Fruit fly (Drosophila melanogaster) S2 (cell line): ENCODE results near the gene gig.

Experiments
- CG8478 ChIP-seq: fragments of >200 bp; optimal IDR thresholded peaks from 2 replicates; lab custom pipeline; 2018
- CTCF ChIP-seq, 2 experiments: fragments of >200 bp; optimal IDR thresholded peaks; 2 replicates each; lab custom pipeline; 2018

DNA sequence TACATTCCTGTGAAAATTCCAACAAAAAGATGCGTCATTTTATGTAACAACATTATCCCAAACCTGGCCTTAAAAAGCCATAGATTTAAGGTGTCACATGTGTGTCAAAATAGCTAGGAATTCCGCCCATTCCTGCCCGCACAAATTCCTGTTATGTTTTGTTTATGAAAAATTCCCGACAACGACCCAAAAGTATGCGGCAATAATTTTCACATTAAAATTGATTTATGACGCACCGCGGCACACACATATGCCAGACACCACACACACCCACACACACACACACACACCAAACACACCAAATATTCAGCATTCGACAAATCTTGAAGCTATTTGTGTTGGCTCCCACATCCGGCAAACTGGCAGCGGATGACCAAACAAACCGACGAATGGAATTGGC lies 53.8 kb downstream of the gig start:
- TF ChIP-seq CTCF (optimal IDR thresholded peaks at IDR 0.05; lab: Kevin White, UChicago) (no peak), CG8478 (lab: Kevin White, UChicago) (no peak)
